Worm (Caenorhabditis elegans): ENCODE measurements around the gene F17C11.4.

Gene F17C11.4

DNA sequence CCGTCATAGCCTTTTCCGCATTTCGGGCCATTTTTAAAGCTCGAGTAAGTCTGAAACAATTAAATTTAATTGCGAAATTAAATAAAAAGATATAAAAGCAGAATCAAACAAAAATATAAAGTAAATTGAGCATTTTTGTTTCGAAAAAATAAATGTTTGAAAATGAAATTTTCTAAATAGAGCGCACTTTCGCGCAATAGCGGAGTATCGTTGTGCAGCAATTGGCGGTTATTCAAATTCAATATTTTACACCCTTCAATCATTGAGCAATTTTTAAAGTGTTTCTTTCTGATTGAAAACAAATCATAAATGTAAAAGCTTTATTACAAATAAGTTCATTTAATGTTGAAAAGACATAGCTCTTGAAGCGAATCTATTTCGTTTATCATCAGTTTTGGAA, 49.0 kb downstream of the F17C11.4 start, which contains the start of gene isy-1:
Gene isy-1 (minus strand): TSS at position 50 of the 400 bp plus-strand sequence.
- TF ChIP-seq W03F9.2 (tag; optimal IDR thresholded peaks at IDR 0.05) (peak; percentile 59), dao-5 (tag; optimal IDR thresholded peaks at IDR 0.05) (no peak)

DNA sequence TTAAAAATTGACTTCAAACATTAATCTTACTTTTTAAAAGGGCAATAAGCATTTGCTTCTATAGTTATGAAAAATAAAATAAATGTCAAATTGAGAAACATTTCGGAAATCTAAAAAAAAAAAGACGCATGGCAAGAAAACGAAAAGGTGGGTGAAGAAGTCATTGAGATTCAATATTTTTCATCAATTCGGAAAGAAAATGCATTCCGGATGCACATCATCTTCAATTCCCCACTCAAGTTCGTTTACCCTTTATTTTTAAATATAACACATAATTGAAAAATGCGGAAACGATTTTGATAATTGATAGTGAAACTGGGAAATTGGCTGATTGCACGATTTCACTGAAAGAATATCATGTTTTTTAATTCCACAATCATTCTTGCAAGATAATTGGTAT, 50.8 kb downstream of the F17C11.4 start, which contains the start of gene F53B7.4:
Gene F53B7.4 (minus strand): TSS at position 101 of the 400 bp plus-strand sequence.
- no peak for TF ChIP-seq W03F9.2 (tag; optimal IDR thresholded peaks at IDR 0.05)
- no peak for TF ChIP-seq dao-5 (tag; optimal IDR thresholded peaks at IDR 0.05)
- TF ChIP-seq him-1 (tag; optimal IDR thresholded peaks at IDR 0.05), result no peak

All from whole organism, L4/young adult.